Fruit fly (Drosophila melanogaster) whole organism, prepupa: ENCODE data around the gene CG5863.

Experiments used
- Blimp-1 ChIP-seq: fragments of 200-800 bp; sonication (Bioruptor generic); optimal IDR thresholded peaks from 3 replicates; lab custom pipeline; 2017; ENCODE audit warnings: missing biosample characterization, missing genetic modification characterization, mild to moderate bottlenecking, moderate library complexity, missing genetic modification reagents
- CG7368 ChIP-seq: fragments of 200-800 bp; sonication (Bioruptor generic); optimal IDR thresholded peaks from 3 replicates; lab custom pipeline; 2016; ENCODE audit warnings: missing biosample characterization, missing genetic modification characterization
- Hr39 ChIP-seq: fragments of 200-800 bp; sonication (Bioruptor generic); optimal IDR thresholded peaks from 2 replicates; lab custom pipeline; 2016; ENCODE audit warnings: missing biosample characterization, missing genetic modification characterization
- dsx ChIP-seq: fragments of 200-800 bp; optimal IDR thresholded peaks from 3 replicates; lab custom pipeline; 2019; ENCODE audit warnings: missing biosample characterization, mild to moderate bottlenecking, missing genetic modification characterization, moderate library complexity; ENCODE audit not compliant: poor library complexity, severe bottlenecking
- eg ChIP-seq: fragments of 200-800 bp; sonication (Bioruptor generic); IDR thresholded peaks from 3 replicates; pipeline ENCODE4 v1.3.6; 2022; ENCODE audit warnings: missing biosample characterization, missing genetic modification characterization
- lz ChIP-seq: fragments of 200-800 bp; sonication (Bioruptor generic); optimal IDR thresholded peaks from 3 replicates; lab custom pipeline; 2016; ENCODE audit warnings: missing biosample characterization, missing genetic modification characterization
- pdm3 ChIP-seq: fragments of 200-800 bp; sonication (Bioruptor generic); optimal IDR thresholded peaks from 3 replicates; lab custom pipeline; 2016; ENCODE audit warnings: missing biosample characterization, missing genetic modification characterization
- svp ChIP-seq: fragments of 200-800 bp; sonication (Bioruptor generic); peaks from one replicate; lab custom pipeline; 2016; ENCODE audit warnings: missing biosample characterization, missing genetic modification characterization

- TF ChIP-seq svp (GFP tag; lab: Kevin White, UChicago) = no peak
- no peak for TF ChIP-seq CG7368 (GFP tag; lab: Kevin White, UChicago)
- TF ChIP-seq pdm3 (GFP tag; lab: Kevin White, UChicago) = no peak
- TF ChIP-seq eg (GFP tag; lab: Robert Waterston, UW) = no peak
- TF ChIP-seq Blimp-1 = no peak
- TF ChIP-seq dsx (GFP tag; lab: Kevin White, UChicago) = no peak
- no peak for TF ChIP-seq Hr39 (GFP tag; lab: Kevin White, UChicago)
- no peak for TF ChIP-seq lz (GFP tag; lab: Kevin White, UChicago)
Observed at dm6 chr3R:17440628-17441027, 29.7 kb downstream of the CG5863 start, which contains the start of gene CG14331.
